In the genomic region with DNA sequence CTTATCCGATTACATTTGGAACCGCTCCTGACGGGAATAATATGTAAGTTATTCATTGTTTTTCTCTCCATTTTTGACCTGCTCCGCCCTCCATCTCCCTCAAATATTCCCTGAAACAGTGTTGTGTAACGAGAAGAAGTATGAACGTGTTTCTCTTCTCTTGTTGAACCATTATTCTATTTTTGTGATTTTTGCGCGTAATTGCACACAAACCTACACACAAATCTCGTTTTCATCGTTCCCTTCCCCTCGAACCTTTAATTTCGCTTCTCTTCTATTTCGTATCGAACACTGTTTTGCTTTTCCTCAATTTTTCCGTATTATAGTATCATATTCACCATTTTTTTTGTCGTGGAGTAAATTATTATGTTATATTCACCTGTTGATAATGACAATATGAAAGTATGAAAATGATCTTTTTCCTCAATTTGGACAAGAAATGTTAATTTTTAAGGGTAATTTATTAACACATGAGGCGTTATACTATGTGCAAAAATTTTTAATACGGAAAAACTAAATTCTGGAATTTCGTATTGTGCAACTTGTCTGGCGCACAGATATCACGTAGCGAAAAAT, we compare ENCODE assay signal across 4 worm cellular contexts.
TF ChIP-seq lines count a peak whose summit lies in the region.

No protein-coding gene starts in this region.

TF ChIP-seq in whole organism, L2 larva, 48 proteins besides CTCF, POLR2A, EP300 and RAD21:
- TF ChIP-seq mdl-1 (tag; optimal IDR thresholded peaks at IDR 0.05; lab: Kevin White, UChicago) (no peak), egl-27 (tag; optimal IDR thresholded peaks at IDR 0.05; lab: Kevin White, UChicago) (no peak), blmp-1 (tag; optimal IDR thresholded peaks at IDR 0.05; lab: Kevin White, UChicago; ENCODE audit: insufficient read depth) (no peak), skn-1 (tag; optimal IDR thresholded peaks at IDR 0.05; lab: Kevin White, UChicago) (no peak), ama-1 (optimal IDR thresholded peaks at IDR 0.05; lab: Kevin White, UChicago) (peak; percentile 28), elt-1 (tag; optimal IDR thresholded peaks at IDR 0.05; lab: Kevin White, UChicago) (no peak), unc-55 (GFP tag; optimal IDR thresholded peaks at IDR 0.05; lab: Kevin White, UChicago) (no peak), mab-5 (tag; optimal IDR thresholded peaks at IDR 0.05; lab: Kevin White, UChicago) (no peak)

TF ChIP-seq in whole organism, L3 larva, 47 proteins besides CTCF, POLR2A, EP300 and RAD21:
- peak; percentile 77 for TF ChIP-seq ama-1 (optimal IDR thresholded peaks at IDR 0.05; lab: Kevin White, UChicago)
- TF ChIP-seq tbx-2 (tag; optimal IDR thresholded peaks at IDR 0.05; lab: Kevin White, UChicago): no peak
- no peak for TF ChIP-seq hmg-11 (tag; optimal IDR thresholded peaks at IDR 0.05; lab: Kevin White, UChicago)
- peak; percentile 3 for TF ChIP-seq elt-2 (tag; optimal IDR thresholded peaks at IDR 0.05; lab: Kevin White, UChicago)
- peak; percentile 18 for TF ChIP-seq lsy-12 (tag; optimal IDR thresholded peaks at IDR 0.05; lab: Kevin White, UChicago)

TF ChIP-seq in whole organism, L4 larva, 104 proteins besides CTCF, POLR2A, EP300 and RAD21:
- TF ChIP-seq Y105C5A.15 (GFP tag; IDR thresholded peaks at IDR 0.05; lab: Robert Waterston, UW): 0 out of 2 replicates have a peak, but pooled peaks have one; percentile 35
- TF ChIP-seq unc-39 (tag; optimal IDR thresholded peaks at IDR 0.05; lab: Kevin White, UChicago): no peak
- TF ChIP-seq tag-97 (GFP tag; IDR thresholded peaks at IDR 0.05; lab: Robert Waterston, UW): no peak
- TF ChIP-seq egl-43 (GFP tag; IDR thresholded peaks at IDR 0.05; lab: Robert Waterston, UW): no peak
- TF ChIP-seq lir-3 (tag; optimal IDR thresholded peaks at IDR 0.05; lab: Kevin White, UChicago): no peak
- TF ChIP-seq duxl-1 (tag; optimal IDR thresholded peaks at IDR 0.05; lab: Kevin White, UChicago; ENCODE audit: poor library complexity): no peak
- TF ChIP-seq daf-19 (GFP tag; conservative IDR thresholded peaks at IDR 0.05; lab: Robert Waterston, UW): peak; percentile 64; the same call in 1 of the 2 replicates
- peak; percentile 67 for TF ChIP-seq ama-1 (optimal IDR thresholded peaks at IDR 0.05; lab: Kevin White, UChicago)
- TF ChIP-seq unc-62 (GFP tag; optimal IDR thresholded peaks at IDR 0.05 in 1 of 2; lab: Kevin White, UChicago): peak in 1 of 2 experiments; percentile 85
- TF ChIP-seq unc-62 (tag; optimal IDR thresholded peaks at IDR 0.05; lab: Kevin White, UChicago): no peak
TF ChIP-seq in whole organism, L4 larva: peak in this region for 4.

TF ChIP-seq in whole organism, young adult, 124 proteins besides CTCF, POLR2A, EP300 and RAD21:
- TF ChIP-seq atf-7 (tag; optimal IDR thresholded peaks at IDR 0.05; lab: Kevin White, UChicago) (no peak), B0336.3 (GFP tag; IDR thresholded peaks at IDR 0.05; lab: Robert Waterston, UW) (peak; percentile 17; the same call in 1 of the 2 replicates), pbrm-1 (GFP tag; IDR thresholded peaks at IDR 0.05; lab: Robert Waterston, UW) (no peak), madf-6 (GFP tag; IDR thresholded peaks at IDR 0.05; lab: Robert Waterston, UW) (0 out of 2 replicates have a peak, but pooled peaks have one; percentile 14), mcd-1 (GFP tag; IDR thresholded peaks at IDR 0.05; lab: Robert Waterston, UW) (0 out of 2 replicates have a peak, but pooled peaks have one; percentile 5), ama-1 (optimal IDR thresholded peaks at IDR 0.05; lab: Kevin White, UChicago) (peak; percentile 0), ama-1 (GFP tag; optimal IDR thresholded peaks at IDR 0.05; lab: Kevin White, UChicago) (no peak), hmg-1.2 (GFP tag; IDR thresholded peaks at IDR 0.05; lab: Robert Waterston, UW) (0 out of 2 replicates have a peak, but pooled peaks have one; percentile 21), hrde-1 (tag; optimal IDR thresholded peaks at IDR 0.05; lab: Kevin White, UChicago; ENCODE audit: borderline replicate concordance) (peak; percentile 22), lin-26 (GFP tag; IDR thresholded peaks at IDR 0.05; lab: Robert Waterston, UW) (0 out of 2 replicates have a peak, but pooled peaks have one; percentile 31)
TF ChIP-seq in whole organism, young adult: peak in this region for 7.
